Worm (Caenorhabditis elegans) whole organism, mixed stage, embryonic: ENCODE results near the gene R02F11.11.
A peak's percentile ranks its signal among the peaks of the same experiment; 100 is the strongest.

Source experiments
- M03D4.4 ChIP-seq: sonication (generic microtip); optimal IDR thresholded peaks from 2 replicates; lab custom pipeline; 2017; ENCODE audit warnings: mild to moderate bottlenecking, missing genetic modification characterization, missing compliant biosample characterization
- bed-3 ChIP-seq: fragments of 200-800 bp; sonication (Bioruptor generic); optimal IDR thresholded peaks from 3 replicates; lab custom pipeline; 2018; ENCODE audit warnings: mild to moderate bottlenecking, missing genetic modification characterization, moderate library complexity, missing compliant biosample characterization
- blmp-1 ChIP-seq: fragments of 150-350 bp; optimal IDR thresholded peaks from 2 replicates; lab custom pipeline; 2014; ENCODE audit warnings: missing biosample characterization, missing genetic modification characterization
- ceh-39 ChIP-seq: fragments of 150-350 bp; optimal IDR thresholded peaks from 2 replicates; lab custom pipeline; 2014; ENCODE audit warnings: missing biosample characterization, missing genetic modification characterization
- ceh-43 ChIP-seq: fragments of 200-800 bp; sonication (Bioruptor generic); optimal IDR thresholded peaks from 2 replicates; lab custom pipeline; 2018; ENCODE audit warnings: mild to moderate bottlenecking, missing genetic modification characterization, moderate library complexity, missing compliant biosample characterization
- ceh-83 ChIP-seq: fragments of 200-800 bp; sonication (Bioruptor generic); optimal IDR thresholded peaks from 2 replicates; lab custom pipeline; 2018; ENCODE audit warnings: mild to moderate bottlenecking, missing genetic modification characterization, missing compliant biosample characterization
- ces-1 ChIP-seq: fragments of 150-350 bp; optimal IDR thresholded peaks from 2 replicates; lab custom pipeline; 2014; ENCODE audit warnings: missing biosample characterization, missing genetic modification reagents, missing genetic modification characterization
- cnd-1 ChIP-seq: fragments of 200-800 bp; sonication (Bioruptor generic); optimal IDR thresholded peaks from 2 replicates; lab custom pipeline; 2018; ENCODE audit warnings: mild to moderate bottlenecking, missing genetic modification characterization, missing compliant biosample characterization
- drap-1 ChIP-seq: fragments of 200-800 bp; sonication (Bioruptor generic); optimal IDR thresholded peaks from 3 replicates; lab custom pipeline; 2018; ENCODE audit warnings: mild to moderate bottlenecking, missing genetic modification characterization, missing compliant biosample characterization
- elt-1 ChIP-seq: sonication (generic microtip); optimal IDR thresholded peaks from 2 replicates; lab custom pipeline; 2017; ENCODE audit warnings: missing genetic modification characterization, mild to moderate bottlenecking, missing compliant biosample characterization, antibody characterized with exemption, moderate library complexity, borderline replicate concordance; ENCODE audit not compliant: insufficient read depth
- elt-3 ChIP-seq: fragments of 150-350 bp; optimal IDR thresholded peaks from 2 replicates; lab custom pipeline; 2014; ENCODE audit warnings: missing biosample characterization, missing genetic modification characterization
- flh-1 ChIP-seq: fragments of 200-800 bp; sonication (Bioruptor generic); optimal IDR thresholded peaks from 2 replicates; lab custom pipeline; 2018; ENCODE audit warnings: mild to moderate bottlenecking, missing genetic modification characterization, moderate library complexity, missing compliant biosample characterization
- ham-2 ChIP-seq: fragments of 200-800 bp; sonication (Bioruptor generic); optimal IDR thresholded peaks from 2 replicates; lab custom pipeline; 2018; ENCODE audit warnings: mild to moderate bottlenecking, missing genetic modification characterization, missing compliant biosample characterization
- hlh-1 ChIP-seq: fragments of 150-350 bp; optimal IDR thresholded peaks from 2 replicates; lab custom pipeline; 2014; ENCODE audit warnings: missing biosample characterization, missing genetic modification reagents, missing genetic modification characterization
- lin-13 ChIP-seq: fragments of 150-350 bp; optimal IDR thresholded peaks from 2 replicates; lab custom pipeline; 2014; ENCODE audit warnings: missing biosample characterization, missing genetic modification characterization
- lin-32 ChIP-seq: fragments of 200-800 bp; sonication (Bioruptor generic); optimal IDR thresholded peaks from 2 replicates; lab custom pipeline; 2018; ENCODE audit warnings: mild to moderate bottlenecking, missing genetic modification characterization, missing compliant biosample characterization
- lsy-2 ChIP-seq: fragments of 150-350 bp; optimal IDR thresholded peaks from 2 replicates; lab custom pipeline; 2014; ENCODE audit warnings: missing biosample characterization, missing genetic modification characterization
- mab-5 ChIP-seq: fragments of 150-350 bp; optimal IDR thresholded peaks from 2 replicates; lab custom pipeline; 2014; ENCODE audit warnings: missing biosample characterization, missing genetic modification characterization
- mep-1 ChIP-seq: fragments of 150-350 bp; optimal IDR thresholded peaks from 2 replicates; lab custom pipeline; 2017; ENCODE audit warnings: missing biosample characterization, missing genetic modification reagents, missing genetic modification characterization, inconsistent platforms
- mls-2 ChIP-seq: sonication (generic microtip); optimal IDR thresholded peaks from 2 replicates; lab custom pipeline; 2016; ENCODE audit warnings: mild to moderate bottlenecking, missing genetic modification characterization, moderate library complexity, missing compliant biosample characterization
- nhr-12 ChIP-seq: fragments of 150-350 bp; optimal IDR thresholded peaks from 2 replicates; lab custom pipeline; 2014; ENCODE audit warnings: missing biosample characterization, missing genetic modification characterization
- nhr-2 ChIP-seq: fragments of 150-350 bp; optimal IDR thresholded peaks from 2 replicates; lab custom pipeline; 2014; ENCODE audit warnings: missing biosample characterization, missing genetic modification characterization
- nhr-237 ChIP-seq: fragments of 150-350 bp; optimal IDR thresholded peaks from 2 replicates; lab custom pipeline; 2014; ENCODE audit warnings: missing biosample characterization, missing genetic modification characterization
- nhr-76 ChIP-seq: sonication (generic microtip); optimal IDR thresholded peaks from 2 replicates; lab custom pipeline; 2017; ENCODE audit warnings: missing biosample characterization, missing genetic modification characterization
- pha-4 ChIP-seq: fragments of 150-350 bp; optimal IDR thresholded peaks from 2 replicates; lab custom pipeline; 2018; ENCODE audit warnings: missing biosample characterization, missing genetic modification reagents, missing genetic modification characterization
- snpc-4 ChIP-seq: fragments of 150-350 bp; optimal IDR thresholded peaks from 2 replicates; lab custom pipeline; 2014; ENCODE audit warnings: missing biosample characterization, missing genetic modification characterization
- sptf-1 ChIP-seq: sonication (generic microtip); optimal IDR thresholded peaks from 2 replicates; lab custom pipeline; 2017; ENCODE audit warnings: mild to moderate bottlenecking, missing genetic modification characterization, moderate library complexity, missing compliant biosample characterization
- tbx-8 ChIP-seq: fragments of 200-800 bp; sonication (Bioruptor generic); optimal IDR thresholded peaks from 2 replicates; lab custom pipeline; 2018; ENCODE audit warnings: mild to moderate bottlenecking, missing genetic modification characterization, moderate library complexity, missing compliant biosample characterization
- unc-120 ChIP-seq: sonication (generic microtip); optimal IDR thresholded peaks from 2 replicates; lab custom pipeline; 2017; ENCODE audit warnings: missing genetic modification characterization, missing compliant biosample characterization; ENCODE audit not compliant: poor library complexity, severe bottlenecking
- unc-39 ChIP-seq: fragments of 150-350 bp; optimal IDR thresholded peaks from 2 replicates; lab custom pipeline; 2014; ENCODE audit warnings: missing biosample characterization, missing genetic modification characterization
- unc-62 ChIP-seq: fragments of 150-350 bp; optimal IDR thresholded peaks from 2 replicates; lab custom pipeline; 2014; ENCODE audit warnings: missing biosample characterization, missing genetic modification reagents, missing genetic modification characterization
- zip-8 ChIP-seq: fragments of 150-350 bp; optimal IDR thresholded peaks from 2 replicates; lab custom pipeline; 2014; ENCODE audit warnings: missing biosample characterization, missing genetic modification characterization
- ztf-11 ChIP-seq: fragments of 150-350 bp; optimal IDR thresholded peaks from 2 replicates; lab custom pipeline; 2014; ENCODE audit warnings: missing biosample characterization, missing genetic modification characterization

R02F11.11 gene

DNA sequence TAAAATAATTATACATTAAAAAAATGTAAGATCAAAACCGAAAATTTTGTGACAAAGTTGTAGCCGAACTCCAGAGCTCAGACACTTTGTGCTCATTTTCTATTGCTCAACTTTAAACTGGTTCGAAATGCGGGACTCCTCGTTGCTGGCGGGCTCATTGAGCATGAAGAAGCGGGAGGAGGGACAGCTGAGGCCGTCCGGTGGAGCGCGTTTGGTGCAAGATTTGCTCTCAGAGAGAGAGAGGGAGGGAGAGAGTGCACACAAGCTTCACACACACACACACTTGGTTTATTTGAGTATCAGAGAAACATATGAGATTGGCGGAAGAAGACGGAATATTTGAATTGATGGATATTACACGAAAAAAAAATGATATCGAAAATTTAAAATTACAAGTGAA is 19.0 kb downstream of the R02F11.11 start:
- TF ChIP-seq lsy-2 (tag; lab: Kevin White, UChicago) (peak; percentile 40), cnd-1 (tag; lab: Kevin White, UChicago) (peak; percentile 35), ces-1 (peak; percentile 9), M03D4.4 (peak; percentile 51), nhr-237 (tag; lab: Kevin White, UChicago) (no peak), drap-1 (GFP tag; lab: Kevin White, UChicago) (peak; percentile 50), tbx-8 (no peak), lin-13 (peak; percentile 56), hlh-1 (peak; percentile 89), mls-2 (tag; lab: Kevin White, UChicago) (peak; percentile 25), mep-1 (tag; lab: Kevin White, UChicago) (peak; percentile 70), pha-4 (peak; percentile 17), unc-120 (tag; lab: Kevin White, UChicago) (peak; percentile 19), sptf-1 (tag; lab: Kevin White, UChicago) (no peak)

ce11 chrV:4813825-4814224 is 22.2 kb downstream of the R02F11.11 start:
- TF ChIP-seq snpc-4 (no peak), pha-4 (no peak), ham-2 (GFP tag; lab: Kevin White, UChicago) (no peak), bed-3 (no peak), M03D4.4 (no peak), hlh-1 (no peak), mls-2 (tag; lab: Kevin White, UChicago) (no peak), elt-3 (tag; lab: Kevin White, UChicago) (no peak), nhr-12 (tag; lab: Kevin White, UChicago) (no peak), unc-62 (GFP tag; lab: Kevin White, UChicago) (no peak), nhr-76 (tag; lab: Kevin White, UChicago) (no peak), lin-32 (GFP tag; lab: Kevin White, UChicago) (no peak), mab-5 (no peak), zip-8 (tag; lab: Kevin White, UChicago) (no peak), cnd-1 (tag; lab: Kevin White, UChicago) (no peak), tbx-8 (no peak), ztf-11 (tag; lab: Kevin White, UChicago) (no peak), ceh-39 (tag; lab: Kevin White, UChicago) (no peak), lin-13 (no peak), ceh-43 (GFP tag; lab: Kevin White, UChicago) (no peak)

DNA sequence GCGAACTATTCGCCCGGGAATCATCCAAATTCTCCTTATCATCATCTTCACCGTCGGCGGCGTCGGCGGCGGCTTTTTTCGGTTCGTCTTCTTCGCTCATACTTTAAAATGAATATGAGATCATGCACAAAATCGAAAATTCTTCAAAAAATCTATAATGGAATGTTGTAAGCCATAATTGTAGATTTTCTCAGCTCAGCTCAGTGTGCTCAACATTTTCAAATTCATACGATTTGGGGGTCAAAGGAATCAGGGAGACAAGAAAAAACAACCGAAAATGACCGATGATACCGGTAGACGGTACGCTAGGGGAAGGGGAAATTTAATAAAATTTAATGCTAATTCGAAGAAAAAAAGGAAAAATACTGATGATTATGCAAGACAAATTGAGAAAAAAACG is 26.9 kb downstream of the R02F11.11 start, which contains the start of gene ccep-97:
ccep-97 (minus strand) TSS at position 101 of the 400 bp plus-strand sequence.
- TF ChIP-seq hlh-1 (no peak), ceh-39 (tag; lab: Kevin White, UChicago) (no peak), mab-5 (no peak), ces-1 (no peak), bed-3 (no peak), elt-1 (tag; lab: Kevin White, UChicago) (no peak), ceh-83 (GFP tag; lab: Kevin White, UChicago) (no peak)

DNA sequence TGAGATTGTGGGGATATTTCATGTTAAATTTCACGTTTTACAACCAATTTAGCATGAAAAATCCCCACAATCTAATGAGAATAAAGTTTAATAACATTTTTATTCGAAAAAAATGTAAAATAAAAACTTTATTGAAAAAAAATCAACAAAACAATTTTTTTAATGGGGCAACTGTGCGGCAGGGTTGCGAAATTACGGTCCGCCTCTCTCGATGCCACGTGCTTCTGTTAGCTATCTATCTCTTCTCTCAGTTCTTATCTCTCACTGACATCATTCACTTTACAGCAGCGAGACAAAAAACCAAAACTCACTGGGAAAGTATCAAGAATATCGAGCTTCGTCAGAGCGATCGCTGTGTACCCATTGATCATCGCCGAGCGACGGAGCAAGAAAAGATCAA is 28.9 kb downstream of the R02F11.11 start:
- no peak for TF ChIP-seq elt-3 (tag; lab: Kevin White, UChicago)
- no peak for TF ChIP-seq ceh-39 (tag; lab: Kevin White, UChicago)
- no peak for TF ChIP-seq nhr-12 (tag; lab: Kevin White, UChicago)
- no peak for TF ChIP-seq hlh-1
- TF ChIP-seq pha-4, result no peak

- TF ChIP-seq lsy-2 (tag; lab: Kevin White, UChicago), result no peak
- TF ChIP-seq cnd-1 (tag; lab: Kevin White, UChicago), result no peak
- TF ChIP-seq ceh-83 (GFP tag; lab: Kevin White, UChicago), result no peak
- no peak for TF ChIP-seq flh-1 (GFP tag; lab: Kevin White, UChicago)
- no peak for TF ChIP-seq unc-39 (tag; lab: Kevin White, UChicago)
- TF ChIP-seq ceh-39 (tag; lab: Kevin White, UChicago), result no peak
- TF ChIP-seq blmp-1 (tag; lab: Kevin White, UChicago), result no peak
- TF ChIP-seq nhr-2 (tag; lab: Kevin White, UChicago), result no peak
- no peak for TF ChIP-seq elt-3 (tag; lab: Kevin White, UChicago)
- no peak for TF ChIP-seq tbx-8
- no peak for TF ChIP-seq unc-62 (GFP tag; lab: Kevin White, UChicago)
- TF ChIP-seq ces-1, result no peak
- TF ChIP-seq hlh-1, result no peak
- TF ChIP-seq mep-1 (tag; lab: Kevin White, UChicago), result no peak
Observed at ce11 chrV:4823323-4823682, 31.6 kb downstream of the R02F11.11 start, which contains the start of gene adss-1. TSS of gene adss-1 (minus strand) at chrV:4823423.
